Fruit fly (Drosophila melanogaster) whole organism, embryonic: Measurements from ENCODE around the gene CG33258.

ENCODE experiments used
- Antp ChIP-seq: fragments of 200-800 bp; sonication (Bioruptor generic); optimal IDR thresholded peaks from 3 replicates; lab custom pipeline; 2016; ENCODE audit warnings: missing biosample characterization, missing genetic modification characterization
- Atf-2 ChIP-seq: fragments of 200-800 bp; sonication (Bioruptor generic); optimal IDR thresholded peaks from 2 replicates; lab custom pipeline; 2016; ENCODE audit warnings: missing biosample characterization, missing genetic modification characterization
- Bgb ChIP-seq: fragments of 200-800 bp; sonication (Bioruptor generic); IDR thresholded peaks from 2 replicates; pipeline ENCODE4 v1.3.6; 2022; ENCODE audit warnings: missing biosample characterization, missing genetic modification characterization; ENCODE audit not compliant: partially characterized antibody
- CG10274 ChIP-seq: fragments of 200-800 bp; sonication (Bioruptor generic); optimal IDR thresholded peaks from 3 replicates; lab custom pipeline; 2017; ENCODE audit warnings: missing biosample characterization, mild to moderate bottlenecking, missing genetic modification characterization
- CG11085 ChIP-seq: fragments of 200-800 bp; sonication (Bioruptor generic); IDR thresholded peaks from 2 replicates; pipeline ENCODE4 v1.3.6; 2022; ENCODE audit warnings: missing biosample characterization, missing genetic modification characterization
- CG12155 ChIP-seq: fragments of 200-800 bp; sonication (Bioruptor generic); optimal IDR thresholded peaks from 3 replicates; lab custom pipeline; 2016; ENCODE audit warnings: missing biosample characterization, missing genetic modification characterization
- CG12299 ChIP-seq: fragments of 200-800 bp; sonication (Bioruptor generic); optimal IDR thresholded peaks from 2 replicates; lab custom pipeline; 2018; ENCODE audit warnings: missing biosample characterization, mild to moderate bottlenecking, missing genetic modification characterization
- CG12744 ChIP-seq: fragments of 200-800 bp; sonication (Bioruptor generic); optimal IDR thresholded peaks from 2 replicates; lab custom pipeline; 2016; ENCODE audit warnings: missing biosample characterization, missing genetic modification characterization
- CG14965 ChIP-seq: fragments of 200-800 bp; sonication (Bioruptor generic); optimal IDR thresholded peaks from 2 replicates; lab custom pipeline; 2016; ENCODE audit warnings: missing biosample characterization, missing genetic modification characterization, borderline replicate concordance
- CG15601 ChIP-seq: fragments of 200-800 bp; sonication (Bioruptor generic); optimal IDR thresholded peaks from 3 replicates; lab custom pipeline; 2019; ENCODE audit warnings: missing biosample characterization, mild to moderate bottlenecking, missing genetic modification characterization, moderate library complexity
- CG16813 ChIP-seq: fragments of 200-800 bp; sonication (Bioruptor generic); IDR thresholded peaks from 3 replicates; pipeline ENCODE4 v1.3.6; 2022; ENCODE audit warnings: missing biosample characterization, missing genetic modification characterization; ENCODE audit not compliant: partially characterized antibody
- CG17359 ChIP-seq: fragments of 200-800 bp; sonication (Bioruptor generic); optimal IDR thresholded peaks from 3 replicates; lab custom pipeline; 2018; ENCODE audit warnings: missing biosample characterization, mild to moderate bottlenecking, missing genetic modification characterization, moderate library complexity
- CG2875 ChIP-seq: fragments of 200-800 bp; sonication (Bioruptor generic); optimal IDR thresholded peaks from 2 replicates; lab custom pipeline; 2017; ENCODE audit warnings: missing biosample characterization, mild to moderate bottlenecking, missing genetic modification characterization, missing genetic modification reagents
- CG4282 ChIP-seq: fragments of 200-800 bp; sonication (Bioruptor generic); optimal IDR thresholded peaks from 2 replicates; lab custom pipeline; 2016; ENCODE audit warnings: missing biosample characterization, missing genetic modification characterization
- CG5953 ChIP-seq: fragments of 200-800 bp; sonication (Bioruptor generic); IDR thresholded peaks from 2 replicates; pipeline ENCODE4 v1.3.6; 2022; ENCODE audit warnings: missing biosample characterization, missing genetic modification characterization
- CG6683 ChIP-seq: fragments of 200-800 bp; sonication (Bioruptor generic); optimal IDR thresholded peaks from 2 replicates; lab custom pipeline; 2017; ENCODE audit warnings: missing biosample characterization, mild to moderate bottlenecking, missing genetic modification characterization, missing genetic modification reagents
- CG6765 ChIP-seq: fragments of 200-800 bp; sonication (Bioruptor generic); optimal IDR thresholded peaks from 3 replicates; lab custom pipeline; 2017; ENCODE audit warnings: missing biosample characterization, mild to moderate bottlenecking, missing genetic modification characterization
- CG6791 ChIP-seq: fragments of 200-800 bp; sonication (Bioruptor generic); IDR thresholded peaks from 3 replicates; pipeline ENCODE4 v1.3.6; 2022; ENCODE audit warnings: missing biosample characterization, missing genetic modification characterization; ENCODE audit not compliant: partially characterized antibody
- CG7271 ChIP-seq: fragments of 200-800 bp; sonication (Bioruptor generic); optimal IDR thresholded peaks from 2 replicates; lab custom pipeline; 2018; ENCODE audit warnings: missing biosample characterization, mild to moderate bottlenecking, missing genetic modification characterization, moderate library complexity
- CG7556 ChIP-seq: fragments of 200-800 bp; sonication (Bioruptor generic); optimal IDR thresholded peaks from 2 replicates; lab custom pipeline; 2017; ENCODE audit warnings: missing biosample characterization, mild to moderate bottlenecking, missing genetic modification characterization
- CG8290 ChIP-seq, 3 experiments: fragments of 200-800 bp; sonication (Bioruptor generic); optimal IDR thresholded peaks; 2 replicates each; lab custom pipeline; 2016 to 2019; ENCODE audit warnings: missing biosample characterization in 3 of 3, missing genetic modification characterization in 3 of 3, mild to moderate bottlenecking in 2 of 3, moderate library complexity in 1 of 3
- CHES-1-like ChIP-seq: fragments of 200-800 bp; sonication (Bioruptor generic); optimal IDR thresholded peaks from 2 replicates; lab custom pipeline; 2016; ENCODE audit warnings: missing biosample characterization, missing genetic modification characterization
- Chrac-16 ChIP-seq: fragments of 200-800 bp; sonication (Bioruptor generic); optimal IDR thresholded peaks from 3 replicates; lab custom pipeline; 2016; ENCODE audit warnings: missing biosample characterization, missing genetic modification characterization
- CkIIα-i1 ChIP-seq: fragments of 200-800 bp; sonication (Bioruptor generic); IDR thresholded peaks from 2 replicates; pipeline ENCODE4 v1.3.6; 2022; ENCODE audit warnings: missing biosample characterization, missing genetic modification characterization
- Dip3 ChIP-seq: fragments of 200-800 bp; sonication (Bioruptor generic); optimal IDR thresholded peaks from 3 replicates; lab custom pipeline; 2016; ENCODE audit warnings: missing biosample characterization, missing genetic modification characterization
- Dref ChIP-seq: fragments of 200-800 bp; sonication (Bioruptor generic); IDR thresholded peaks from 2 replicates; pipeline ENCODE4 v1.3.6; 2022; ENCODE audit warnings: missing biosample characterization, missing genetic modification characterization
- H15 ChIP-seq: fragments of 200-800 bp; sonication (Bioruptor generic); IDR thresholded peaks from 3 replicates; pipeline ENCODE4 v1.3.6; 2022; ENCODE audit warnings: missing biosample characterization, missing genetic modification characterization
- HLH3B ChIP-seq: fragments of 200-800 bp; sonication (Bioruptor generic); IDR thresholded peaks from 2 replicates; pipeline ENCODE4 v1.3.6; 2022; ENCODE audit warnings: missing biosample characterization, missing genetic modification characterization
- Hr3 ChIP-seq: fragments of 200-800 bp; sonication (Bioruptor generic); optimal IDR thresholded peaks from 3 replicates; lab custom pipeline; 2016; ENCODE audit warnings: missing biosample characterization, missing genetic modification characterization
- Opbp ChIP-seq: fragments of 200-800 bp; sonication (Bioruptor generic); IDR thresholded peaks from 3 replicates; pipeline ENCODE4 v1.3.6; 2022; ENCODE audit warnings: missing biosample characterization, missing genetic modification characterization; ENCODE audit not compliant: partially characterized antibody
- Xbp1 ChIP-seq: fragments of 200-800 bp; sonication (Bioruptor generic); optimal IDR thresholded peaks from 3 replicates; lab custom pipeline; 2016; ENCODE audit warnings: missing biosample characterization, mild to moderate bottlenecking, missing genetic modification characterization
- ara ChIP-seq: fragments of 200-800 bp; sonication (Bioruptor generic); IDR thresholded peaks from 2 replicates; pipeline ENCODE4 v1.3.6; 2022; ENCODE audit warnings: missing biosample characterization, missing genetic modification characterization
- bab2 ChIP-seq: fragments of 200-800 bp; sonication (Bioruptor generic); optimal IDR thresholded peaks from 2 replicates; lab custom pipeline; 2016; ENCODE audit warnings: missing biosample characterization, missing genetic modification characterization
- fd96Cb ChIP-seq: fragments of 200-800 bp; sonication (Bioruptor generic); optimal IDR thresholded peaks from 2 replicates; lab custom pipeline; 2018; ENCODE audit warnings: missing biosample characterization, mild to moderate bottlenecking, missing genetic modification characterization, moderate library complexity
- ham ChIP-seq: fragments of 200-800 bp; sonication (Bioruptor generic); IDR thresholded peaks from 2 replicates; pipeline ENCODE4 v1.3.6; 2022; ENCODE audit warnings: missing biosample characterization, missing genetic modification characterization
- kay ChIP-seq: fragments of 200-800 bp; sonication (Bioruptor generic); optimal IDR thresholded peaks from 2 replicates; lab custom pipeline; 2016; ENCODE audit warnings: missing biosample characterization, missing genetic modification characterization
- knrl ChIP-seq: fragments of 200-800 bp; sonication (Bioruptor generic); IDR thresholded peaks from 3 replicates; pipeline ENCODE4 v1.3.6; 2022; ENCODE audit warnings: missing biosample characterization, missing genetic modification characterization; ENCODE audit not compliant: partially characterized antibody
- org-1 ChIP-seq: fragments of 200-800 bp; sonication (Bioruptor generic); optimal IDR thresholded peaks from 2 replicates; lab custom pipeline; 2017; ENCODE audit warnings: missing biosample characterization, missing genetic modification characterization
- pan ChIP-seq, 4 experiments: fragments of >200 bp in 3 of 4; fragments of 200-800 bp in 1 of 4; sonication (Bioruptor generic) in 1 of 4; optimal IDR thresholded peaks in 3 of 4; IDR thresholded peaks in 1 of 4; 2 replicates each; pipeline versions ENCODE4 v1.3.6 to Lab custom; 2017 to 2022; ENCODE audit warnings: missing biosample characterization in 2 of 4, missing genetic modification characterization in 2 of 4, mixed read lengths in 1 of 4
- pnt ChIP-seq: fragments of 200-800 bp; sonication (Bioruptor generic); optimal IDR thresholded peaks from 3 replicates; lab custom pipeline; 2016; ENCODE audit warnings: missing biosample characterization, missing genetic modification characterization
- sens-2 ChIP-seq: fragments of 200-800 bp; sonication (Bioruptor generic); IDR thresholded peaks from 2 replicates; pipeline ENCODE4 v1.3.6; 2022; ENCODE audit warnings: missing biosample characterization, missing genetic modification characterization
- sim ChIP-seq: fragments of 200-800 bp; sonication (Bioruptor generic); IDR thresholded peaks from 2 replicates; pipeline ENCODE4 v1.3.6; 2022; ENCODE audit warnings: missing biosample characterization, missing genetic modification characterization
- sima ChIP-seq: fragments of 200-800 bp; sonication (Bioruptor generic); optimal IDR thresholded peaks from 2 replicates; lab custom pipeline; 2016; ENCODE audit warnings: missing biosample characterization, missing genetic modification characterization
- sr ChIP-seq: fragments of 200-800 bp; sonication (Bioruptor generic); IDR thresholded peaks from 3 replicates; pipeline ENCODE4 v1.3.6; 2022; ENCODE audit warnings: missing biosample characterization, missing genetic modification characterization
- ssp ChIP-seq: fragments of 200-800 bp; sonication (Bioruptor generic); IDR thresholded peaks from 2 replicates; pipeline ENCODE4 v1.3.6; 2022; ENCODE audit warnings: missing biosample characterization, missing genetic modification characterization
- tgo ChIP-seq: fragments of 200-800 bp; sonication (Bioruptor generic); IDR thresholded peaks from 3 replicates; pipeline ENCODE4 v1.3.6; 2022; ENCODE audit warnings: missing biosample characterization, missing genetic modification characterization
- wor ChIP-seq: fragments of 200-800 bp; sonication (Bioruptor generic); IDR thresholded peaks from 2 replicates; pipeline ENCODE4 v1.3.6; 2022; ENCODE audit warnings: missing biosample characterization, missing genetic modification characterization
- zfh1 ChIP-seq: fragments of 200-800 bp; sonication (Bioruptor generic); IDR thresholded peaks from 3 replicates; pipeline ENCODE4 v1.3.6; 2022; ENCODE audit warnings: missing biosample characterization, missing genetic modification characterization

CG33258 gene

dm6 chr3L:16100059-16100458 lies 17.7 kb downstream of the CG33258 start, which contains the start of gene IleRS-m (continued):
- TF ChIP-seq ssp: no peak

dm6 chr3L:16105528-16105927 lies 23.2 kb downstream of the CG33258 start, which contains the start of the genes IntS9 and CG43295:
Gene IntS9, minus strand, starts transcription at chr3L:16105627.
Gene CG43295, plus strand, starts transcription at chr3L:16105852.
- TF ChIP-seq ham (GFP tag; lab: Robert Waterston, UW): 0 out of 2 replicates have a peak, but pooled peaks have one; percentile 19
- TF ChIP-seq kay (GFP tag; lab: Kevin White, UChicago): peak; percentile 64
- TF ChIP-seq zfh1 (GFP tag; lab: Robert Waterston, UW): peak; percentile 90
- peak; percentile 75 for TF ChIP-seq fd96Cb
- no peak for TF ChIP-seq CG15601 (tag; lab: Kevin White, UChicago)
- TF ChIP-seq Bgb (GFP tag; lab: Robert Waterston, UW): no peak
- TF ChIP-seq pnt (GFP tag; lab: Kevin White, UChicago): peak; percentile 83
- peak; percentile 19 for TF ChIP-seq CG6683 (GFP tag; lab: Kevin White, UChicago)
- TF ChIP-seq Dref (GFP tag; lab: Robert Waterston, UW): peak; percentile 26; the same call in 1 of the 2 replicates
- peak; percentile 39 for TF ChIP-seq CG12299 (tag; lab: Kevin White, UChicago)
- TF ChIP-seq Chrac-16 (GFP tag; lab: Kevin White, UChicago): peak; percentile 89
- peak; percentile 81 for TF ChIP-seq CG12155 (GFP tag; lab: Kevin White, UChicago)
- peak; percentile 70 for TF ChIP-seq CG7271 (tag; lab: Kevin White, UChicago)
- TF ChIP-seq wor: peak; percentile 69
- peak; percentile 86 for TF ChIP-seq Dip3 (GFP tag; lab: Kevin White, UChicago)
- peak; percentile 75 for TF ChIP-seq org-1 (GFP tag; lab: Kevin White, UChicago)
- TF ChIP-seq CG5953 (GFP tag; lab: Robert Waterston, UW): peak; percentile 72
- no peak for TF ChIP-seq CG14965 (GFP tag; lab: Kevin White, UChicago)
- TF ChIP-seq pan (optimal IDR thresholded peaks at IDR 0.05; lab: Kevin White, UChicago): no peak
- TF ChIP-seq pan (GFP tag; optimal IDR thresholded peaks at IDR 0.05 in 1 of 2, IDR thresholded peaks at IDR 0.05 in 1 of 2): peak in 1 of 2 experiments; percentile 90
- TF ChIP-seq CG6791: no peak
- TF ChIP-seq CG12744 (GFP tag; lab: Kevin White, UChicago): peak; percentile 76
- TF ChIP-seq Antp (GFP tag; lab: Kevin White, UChicago): peak; percentile 89
- peak; percentile 83 for TF ChIP-seq Hr3 (GFP tag; lab: Kevin White, UChicago)
- 0 out of 2 replicates have a peak, but pooled peaks have one; percentile 25 for TF ChIP-seq CkIIα-i1 (GFP tag; lab: Robert Waterston, UW)
- peak; percentile 86 for TF ChIP-seq HLH3B (GFP tag; lab: Robert Waterston, UW)
- no peak for TF ChIP-seq Opbp (GFP tag; lab: Robert Waterston, UW)
- peak; percentile 87 for TF ChIP-seq ara (GFP tag; lab: Robert Waterston, UW)
- no peak for TF ChIP-seq CG6765 (GFP tag; lab: Kevin White, UChicago)
- peak; percentile 73 for TF ChIP-seq CG17359 (tag; lab: Kevin White, UChicago)
- peak; percentile 86 for TF ChIP-seq bab2
- TF ChIP-seq Atf-2: peak; percentile 82
- TF ChIP-seq sr (GFP tag; lab: Robert Waterston, UW): no peak; the same call in 2 of the 3 replicates
- peak; percentile 78 for TF ChIP-seq H15 (GFP tag; lab: Robert Waterston, UW)
- TF ChIP-seq CHES-1-like (GFP tag; lab: Kevin White, UChicago): peak; percentile 88
- TF ChIP-seq CG16813 (GFP tag; lab: Robert Waterston, UW): no peak
- TF ChIP-seq Xbp1 (GFP tag; lab: Kevin White, UChicago): peak; percentile 90
- peak; percentile 69 for TF ChIP-seq CG4282 (GFP tag; lab: Kevin White, UChicago)
- peak; percentile 60; the same call in 1 of the 2 replicates for TF ChIP-seq sim (GFP tag; lab: Robert Waterston, UW)
- peak; percentile 80 for TF ChIP-seq tgo (GFP tag; lab: Robert Waterston, UW)
- peak; percentile 39 for TF ChIP-seq CG10274 (GFP tag; lab: Kevin White, UChicago)
- TF ChIP-seq knrl (GFP tag; lab: Robert Waterston, UW): peak; percentile 57; the same call in 2 of the 3 replicates
- peak; percentile 66 for TF ChIP-seq CG8290 (GFP tag; optimal IDR thresholded peaks at IDR 0.05; lab: Kevin White, UChicago)
- TF ChIP-seq CG8290 (tag; optimal IDR thresholded peaks at IDR 0.05; lab: Kevin White, UChicago): no peak
- TF ChIP-seq sens-2 (GFP tag; lab: Robert Waterston, UW): peak; percentile 77; the same call in 1 of the 2 replicates
- peak; percentile 73 for TF ChIP-seq CG2875 (GFP tag; lab: Kevin White, UChicago)
- peak; percentile 49; the same call in 1 of the 2 replicates for TF ChIP-seq CG11085 (GFP tag; lab: Robert Waterston, UW)
- peak; percentile 25 for TF ChIP-seq sima (GFP tag; lab: Kevin White, UChicago)
- no peak for TF ChIP-seq CG7556
